Fruit fly (Drosophila melanogaster) whole organism, embryonic: Measurements from ENCODE around the gene CG5386.
A peak's percentile ranks its signal among the peaks of the same experiment; 100 is the strongest.

Experiments
- ATbp ChIP-seq: fragments of 200-800 bp; sonication (Bioruptor generic); optimal IDR thresholded peaks from 2 replicates; lab custom pipeline; 2017; ENCODE audit warnings: missing biosample characterization, mild to moderate bottlenecking, missing genetic modification characterization, missing genetic modification reagents
- Ada2b ChIP-seq: fragments of 200-800 bp; sonication (Bioruptor generic); IDR thresholded peaks from 2 replicates; pipeline ENCODE4 v1.3.6; 2022; ENCODE audit warnings: missing biosample characterization, missing genetic modification characterization
- CG10147 ChIP-seq: fragments of 200-800 bp; sonication (Bioruptor generic); optimal IDR thresholded peaks from 2 replicates; lab custom pipeline; 2019; ENCODE audit warnings: missing biosample characterization, mild to moderate bottlenecking, missing genetic modification characterization, moderate library complexity
- CG11504 ChIP-seq: fragments of 200-800 bp; sonication (Bioruptor generic); optimal IDR thresholded peaks from 3 replicates; lab custom pipeline; 2019; ENCODE audit warnings: missing biosample characterization, mild to moderate bottlenecking, missing genetic modification characterization, moderate library complexity
- CG13424 ChIP-seq: fragments of 200-800 bp; sonication (Bioruptor generic); optimal IDR thresholded peaks from 2 replicates; lab custom pipeline; 2019; ENCODE audit warnings: missing biosample characterization, mild to moderate bottlenecking, missing genetic modification characterization, moderate library complexity
- CG13894 ChIP-seq: fragments of 200-800 bp; sonication (Bioruptor generic); optimal IDR thresholded peaks from 3 replicates; lab custom pipeline; 2018; ENCODE audit warnings: missing biosample characterization, mild to moderate bottlenecking, missing genetic modification characterization, moderate library complexity
- CG14014 ChIP-seq: fragments of 200-800 bp; sonication (Bioruptor generic); IDR thresholded peaks from 2 replicates; pipeline ENCODE4 v1.3.6; 2022; ENCODE audit warnings: missing biosample characterization, missing genetic modification characterization
- CG14710 ChIP-seq: fragments of 200-800 bp; sonication (Bioruptor generic); optimal IDR thresholded peaks from 3 replicates; lab custom pipeline; 2019; ENCODE audit warnings: missing biosample characterization, mild to moderate bottlenecking, missing genetic modification characterization, moderate library complexity
- CG15269 ChIP-seq: fragments of 200-800 bp; sonication (Bioruptor generic); optimal IDR thresholded peaks from 2 replicates; lab custom pipeline; 2018; ENCODE audit warnings: missing biosample characterization, mild to moderate bottlenecking, missing genetic modification characterization, moderate library complexity
- CG17359 ChIP-seq: fragments of 200-800 bp; sonication (Bioruptor generic); optimal IDR thresholded peaks from 3 replicates; lab custom pipeline; 2018; ENCODE audit warnings: missing biosample characterization, mild to moderate bottlenecking, missing genetic modification characterization, moderate library complexity
- CG17361 ChIP-seq: fragments of 200-800 bp; sonication (Bioruptor generic); IDR thresholded peaks from 3 replicates; pipeline ENCODE4 v1.3.6; 2022; ENCODE audit warnings: missing biosample characterization, missing genetic modification characterization
- CG1832 ChIP-seq: fragments of 200-800 bp; sonication (Bioruptor generic); optimal IDR thresholded peaks from 2 replicates; lab custom pipeline; 2017; ENCODE audit warnings: missing biosample characterization, mild to moderate bottlenecking, missing genetic modification characterization, inconsistent platforms
- CG2678 ChIP-seq: fragments of 200-800 bp; sonication (Bioruptor generic); optimal IDR thresholded peaks from 3 replicates; lab custom pipeline; 2019; ENCODE audit warnings: missing biosample characterization, mild to moderate bottlenecking, missing genetic modification characterization, moderate library complexity
- CG2875 ChIP-seq: fragments of 200-800 bp; sonication (Bioruptor generic); optimal IDR thresholded peaks from 2 replicates; lab custom pipeline; 2017; ENCODE audit warnings: missing biosample characterization, mild to moderate bottlenecking, missing genetic modification characterization, missing genetic modification reagents
- CG30403 ChIP-seq: fragments of 200-800 bp; sonication (Bioruptor generic); optimal IDR thresholded peaks from 3 replicates; lab custom pipeline; 2016; ENCODE audit warnings: missing biosample characterization, missing genetic modification characterization
- CG31441 ChIP-seq: fragments of 200-800 bp; sonication (Bioruptor generic); IDR thresholded peaks from 2 replicates; pipeline ENCODE4 v1.3.6; 2022; ENCODE audit warnings: missing biosample characterization, missing genetic modification characterization
- CG6272 ChIP-seq: fragments of 200-800 bp; sonication (Bioruptor generic); IDR thresholded peaks from 2 replicates; pipeline ENCODE4 v1.3.6; 2022; ENCODE audit warnings: missing biosample characterization, missing genetic modification characterization
- CG7839 ChIP-seq: fragments of 200-800 bp; sonication (Bioruptor generic); optimal IDR thresholded peaks from 3 replicates; lab custom pipeline; 2018; ENCODE audit warnings: missing biosample characterization, mild to moderate bottlenecking, missing genetic modification characterization, moderate library complexity
- CG8388 ChIP-seq: fragments of 200-800 bp; sonication (Bioruptor generic); optimal IDR thresholded peaks from 2 replicates; lab custom pipeline; 2019; ENCODE audit warnings: missing biosample characterization, mild to moderate bottlenecking, missing genetic modification characterization, moderate library complexity
- CoRest ChIP-seq: fragments of 200-800 bp; sonication (Bioruptor generic); optimal IDR thresholded peaks from 3 replicates; lab custom pipeline; 2018; ENCODE audit warnings: missing biosample characterization, mild to moderate bottlenecking, missing genetic modification characterization, moderate library complexity
- Eip74EF ChIP-seq, 2 experiments: fragments of 200-800 bp in 1 of 2; fragments of >200 bp in 1 of 2; sonication (Bioruptor generic) in 1 of 2; optimal IDR thresholded peaks; 2 replicates each; lab custom pipeline; 2017 to 2019; ENCODE audit warnings: missing biosample characterization in 2 of 2, missing genetic modification characterization in 2 of 2, mild to moderate bottlenecking in 1 of 2, moderate library complexity in 1 of 2
- H15 ChIP-seq: fragments of 200-800 bp; sonication (Bioruptor generic); IDR thresholded peaks from 3 replicates; pipeline ENCODE4 v1.3.6; 2022; ENCODE audit warnings: missing biosample characterization, missing genetic modification characterization
- Oli ChIP-seq: fragments of 200-800 bp; sonication (Bioruptor generic); optimal IDR thresholded peaks from 2 replicates; lab custom pipeline; 2018; ENCODE audit warnings: missing biosample characterization, mild to moderate bottlenecking, missing genetic modification characterization, moderate library complexity
- Opbp ChIP-seq: fragments of 200-800 bp; sonication (Bioruptor generic); IDR thresholded peaks from 3 replicates; pipeline ENCODE4 v1.3.6; 2022; ENCODE audit warnings: missing biosample characterization, missing genetic modification characterization; ENCODE audit not compliant: partially characterized antibody
- Optix ChIP-seq: fragments of 200-800 bp; sonication (Bioruptor generic); IDR thresholded peaks from 3 replicates; pipeline ENCODE4 v1.3.6; 2022; ENCODE audit warnings: missing biosample characterization, missing genetic modification characterization
- bab2 ChIP-seq: fragments of 200-800 bp; sonication (Bioruptor generic); optimal IDR thresholded peaks from 2 replicates; lab custom pipeline; 2016; ENCODE audit warnings: missing biosample characterization, missing genetic modification characterization
- bowl ChIP-seq: fragments of 200-800 bp; sonication (Bioruptor generic); IDR thresholded peaks from 2 replicates; pipeline ENCODE4 v1.3.6; 2022; ENCODE audit warnings: missing biosample characterization, missing genetic modification characterization
- chinmo ChIP-seq: fragments of 200-800 bp; sonication (Bioruptor generic); IDR thresholded peaks from 4 replicates; pipeline ENCODE4 v1.3.6; 2022; ENCODE audit warnings: missing biosample characterization, missing genetic modification characterization; ENCODE audit not compliant: partially characterized antibody
- ci ChIP-seq: fragments of 200-800 bp; sonication (Bioruptor generic); IDR thresholded peaks from 3 replicates; pipeline ENCODE4 v1.3.6; 2022; ENCODE audit warnings: missing biosample characterization, missing genetic modification characterization
- dmrt99B ChIP-seq: fragments of 200-800 bp; sonication (Bioruptor generic); optimal IDR thresholded peaks from 2 replicates; lab custom pipeline; 2018; ENCODE audit warnings: missing biosample characterization, mild to moderate bottlenecking, missing genetic modification characterization, moderate library complexity
- emc ChIP-seq: fragments of 200-800 bp; sonication (Bioruptor generic); optimal IDR thresholded peaks from 2 replicates; lab custom pipeline; 2016; ENCODE audit warnings: missing biosample characterization, missing genetic modification characterization
- esg ChIP-seq: fragments of 200-800 bp; sonication (Bioruptor generic); conservative IDR thresholded peaks from 2 replicates; pipeline ENCODE4 v1.3.6; 2022; ENCODE audit warnings: missing biosample characterization, missing genetic modification characterization
- fd96Cb ChIP-seq: fragments of 200-800 bp; sonication (Bioruptor generic); optimal IDR thresholded peaks from 2 replicates; lab custom pipeline; 2018; ENCODE audit warnings: missing biosample characterization, mild to moderate bottlenecking, missing genetic modification characterization, moderate library complexity
- gem ChIP-seq: fragments of 200-800 bp; sonication (Bioruptor generic); optimal IDR thresholded peaks from 2 replicates; lab custom pipeline; 2019; ENCODE audit warnings: missing biosample characterization, mild to moderate bottlenecking, missing genetic modification characterization, moderate library complexity
- ind ChIP-seq: fragments of 200-800 bp; sonication (Bioruptor generic); optimal IDR thresholded peaks from 3 replicates; lab custom pipeline; 2016; ENCODE audit warnings: missing biosample characterization, missing genetic modification characterization
- lmd ChIP-seq: fragments of 200-800 bp; sonication (Bioruptor generic); IDR thresholded peaks from 2 replicates; pipeline ENCODE4 v1.3.6; 2022; ENCODE audit warnings: missing biosample characterization, missing genetic modification characterization
- lov ChIP-seq, 2 experiments: fragments of 200-800 bp in 1 of 2; fragments of >200 bp in 1 of 2; sonication (Bioruptor generic) in 1 of 2; IDR thresholded peaks in 1 of 2; optimal IDR thresholded peaks in 1 of 2; 2 replicates in 1 of 2; 3 replicates in 1 of 2; pipeline versions ENCODE4 v1.3.6 to Lab custom; 2017 to 2022; ENCODE audit warnings: missing biosample characterization in 1 of 2, missing genetic modification characterization in 1 of 2
- nau ChIP-seq: fragments of 200-800 bp; sonication (Bioruptor generic); optimal IDR thresholded peaks from 3 replicates; lab custom pipeline; 2017; ENCODE audit warnings: missing biosample characterization, mild to moderate bottlenecking, missing genetic modification characterization, missing genetic modification reagents
- oc ChIP-seq: fragments of 200-800 bp; sonication (Bioruptor generic); optimal IDR thresholded peaks from 2 replicates; lab custom pipeline; 2018; ENCODE audit warnings: missing biosample characterization, mild to moderate bottlenecking, missing genetic modification characterization, moderate library complexity
- onecut ChIP-seq: fragments of 200-800 bp; sonication (Bioruptor generic); IDR thresholded peaks from 2 replicates; pipeline ENCODE4 v1.3.6; 2022; ENCODE audit warnings: missing biosample characterization, missing genetic modification characterization
- pan ChIP-seq, 4 experiments: fragments of >200 bp in 3 of 4; fragments of 200-800 bp in 1 of 4; sonication (Bioruptor generic) in 1 of 4; optimal IDR thresholded peaks in 3 of 4; IDR thresholded peaks in 1 of 4; 2 replicates each; pipeline versions ENCODE4 v1.3.6 to Lab custom; 2017 to 2022; ENCODE audit warnings: missing biosample characterization in 2 of 4, missing genetic modification characterization in 2 of 4, mixed read lengths in 1 of 4
- peb ChIP-seq: fragments of 200-800 bp; sonication (Bioruptor generic); IDR thresholded peaks from 2 replicates; pipeline ENCODE4 v1.3.6; 2022; ENCODE audit warnings: missing biosample characterization, missing genetic modification characterization
- prd ChIP-seq, 3 experiments: fragments of >200 bp in 2 of 3; fragments of 200-800 bp in 1 of 3; sonication (Bioruptor generic) in 1 of 3; optimal IDR thresholded peaks in 2 of 3; IDR thresholded peaks in 1 of 3; 2 replicates in 2 of 3; 3 replicates in 1 of 3; pipeline versions ENCODE4 v1.3.6 to Lab custom; 2017 to 2022; ENCODE audit warnings: missing biosample characterization in 1 of 3, missing genetic modification characterization in 1 of 3
- ttk ChIP-seq: fragments of 200-800 bp; sonication (Bioruptor generic); IDR thresholded peaks from 2 replicates; pipeline ENCODE4 v2.1.2; 2022; ENCODE audit warnings: missing biosample characterization, missing genetic modification characterization
- unc-4 ChIP-seq: fragments of 200-800 bp; sonication (Bioruptor generic); IDR thresholded peaks from 2 replicates; pipeline ENCODE4 v1.3.6; 2022; ENCODE audit warnings: missing biosample characterization, missing genetic modification characterization; ENCODE audit not compliant: partially characterized antibody
- unpg ChIP-seq: fragments of 200-800 bp; sonication (Bioruptor generic); optimal IDR thresholded peaks from 3 replicates; lab custom pipeline; 2018; ENCODE audit warnings: missing biosample characterization, mild to moderate bottlenecking, missing genetic modification characterization, moderate library complexity

Gene CG5386

dm6 chr3R:22328665-22329350 is 13.2 kb downstream of the CG5386 start, which contains the start of gene CG7080 (continued):
- TF ChIP-seq peb (GFP tag; lab: Robert Waterston, UW): no peak
- no peak for TF ChIP-seq unc-4
- no peak for TF ChIP-seq bowl (GFP tag; lab: Robert Waterston, UW)
- TF ChIP-seq prd (optimal IDR thresholded peaks at IDR 0.05; lab: Kevin White, UChicago): no peak
- peak; percentile 25; the same call in 1 of the 3 replicates for TF ChIP-seq prd (GFP tag; IDR thresholded peaks at IDR 0.05; lab: Robert Waterston, UW)
- TF ChIP-seq CG31441 (GFP tag; lab: Robert Waterston, UW): peak; percentile 66
- no peak for TF ChIP-seq CG1832 (GFP tag; lab: Kevin White, UChicago)
- 0 out of 2 replicates have a peak, but pooled peaks have one; percentile 20 for TF ChIP-seq esg (GFP tag; lab: Robert Waterston, UW)
- TF ChIP-seq CG17359 (tag; lab: Kevin White, UChicago): peak; percentile 54
- TF ChIP-seq bab2: no peak
- TF ChIP-seq nau: peak; percentile 1
- peak; percentile 38 for TF ChIP-seq ATbp
- TF ChIP-seq pan (optimal IDR thresholded peaks at IDR 0.05; lab: Kevin White, UChicago): no peak
- TF ChIP-seq pan (GFP tag; optimal IDR thresholded peaks at IDR 0.05 in 1 of 2, IDR thresholded peaks at IDR 0.05 in 1 of 2): peak in 1 of 2 experiments; percentile 15
- peak; percentile 22 for TF ChIP-seq CoRest (tag; lab: Kevin White, UChicago)
- no peak for TF ChIP-seq CG2875 (GFP tag; lab: Kevin White, UChicago)
- TF ChIP-seq CG30403 (GFP tag; lab: Kevin White, UChicago): peak; percentile 29
- TF ChIP-seq CG13894 (tag; lab: Kevin White, UChicago): no peak
- TF ChIP-seq Eip74EF (GFP tag; optimal IDR thresholded peaks at IDR 0.05; lab: Kevin White, UChicago): peak in 1 of 2 experiments; percentile 12
- peak; percentile 34 for TF ChIP-seq CG13424 (tag; lab: Kevin White, UChicago)
- peak; percentile 31 for TF ChIP-seq CG2678 (tag; lab: Kevin White, UChicago)
- TF ChIP-seq CG17361 (GFP tag; lab: Robert Waterston, UW): 0 out of 3 replicates have a peak, but pooled peaks have one; percentile 32
- no peak for TF ChIP-seq onecut
- TF ChIP-seq H15 (GFP tag; lab: Robert Waterston, UW): 0 out of 3 replicates have a peak, but pooled peaks have one; percentile 14
- no peak for TF ChIP-seq Optix (GFP tag; lab: Robert Waterston, UW)
- TF ChIP-seq emc (GFP tag; lab: Kevin White, UChicago): no peak
- TF ChIP-seq ttk (GFP tag; lab: Robert Waterston, UW): peak; percentile 21; the same call in 1 of the 2 replicates
- TF ChIP-seq CG10147: no peak
- no peak for TF ChIP-seq Opbp
- TF ChIP-seq unpg (GFP tag; lab: Kevin White, UChicago): peak; percentile 41
- TF ChIP-seq lmd: peak; percentile 31; the same call in 1 of the 2 replicates
- 0 out of 2 replicates have a peak, but pooled peaks have one; percentile 29 for TF ChIP-seq CG6272 (GFP tag; lab: Robert Waterston, UW)
- peak; percentile 77 for TF ChIP-seq dmrt99B
- no peak for TF ChIP-seq CG14014 (GFP tag; lab: Robert Waterston, UW)
- no peak for TF ChIP-seq chinmo
- TF ChIP-seq CG15269: peak; percentile 21
- peak; percentile 72 for TF ChIP-seq CG11504
- TF ChIP-seq ci: peak; percentile 45; the same call in 1 of the 3 replicates
- peak; percentile 37 for TF ChIP-seq Oli (tag; lab: Kevin White, UChicago)
- no peak for TF ChIP-seq lov (optimal IDR thresholded peaks at IDR 0.05; lab: Kevin White, UChicago)
- no peak for TF ChIP-seq lov (GFP tag; IDR thresholded peaks at IDR 0.05; lab: Robert Waterston, UW)
- TF ChIP-seq CG8388 (GFP tag; lab: Kevin White, UChicago): peak; percentile 1
- TF ChIP-seq gem (tag; lab: Kevin White, UChicago): peak; percentile 66
- no peak for TF ChIP-seq ind (GFP tag; lab: Kevin White, UChicago)
- TF ChIP-seq oc (tag; lab: Kevin White, UChicago): peak; percentile 4
- peak; percentile 27 for TF ChIP-seq CG7839 (tag; lab: Kevin White, UChicago)
- TF ChIP-seq Ada2b (GFP tag; lab: Robert Waterston, UW): peak; percentile 27; the same call in 1 of the 2 replicates
- no peak for TF ChIP-seq CG14710 (tag; lab: Kevin White, UChicago)
- TF ChIP-seq fd96Cb: peak; percentile 50
